Worm (Caenorhabditis elegans): ENCODE results near the gene C01G12.3.

DNA sequence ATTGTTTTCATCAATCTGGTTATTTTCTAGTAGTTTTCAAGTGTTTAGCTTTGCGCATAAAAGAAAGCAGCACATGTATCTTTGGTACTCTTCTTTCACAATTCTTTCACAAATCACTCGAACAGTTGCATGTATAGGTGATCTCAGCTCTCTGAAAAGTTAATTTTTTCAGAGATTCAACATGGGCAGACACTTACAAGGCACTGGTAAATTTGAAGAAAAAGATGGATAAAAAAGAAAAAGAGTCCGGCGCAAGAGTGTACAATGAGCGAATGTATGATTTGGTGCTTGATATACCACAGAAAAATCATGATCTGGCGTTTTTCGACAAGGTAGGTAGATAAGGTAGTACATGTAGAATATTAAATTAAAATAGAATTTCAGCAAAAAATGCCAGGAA lies 36.1 kb upstream of the C01G12.3 start:
- TF ChIP-seq aly-2 (tag; optimal IDR thresholded peaks at IDR 0.05) (no peak), unc-130 (GFP tag; optimal IDR thresholded peaks at IDR 0.05) (no peak), php-3 (GFP tag; IDR thresholded peaks at IDR 0.05) (no peak)
